Fruit fly (Drosophila melanogaster): ENCODE measurements around the gene CG15209.

The CG15209 gene

DNA sequence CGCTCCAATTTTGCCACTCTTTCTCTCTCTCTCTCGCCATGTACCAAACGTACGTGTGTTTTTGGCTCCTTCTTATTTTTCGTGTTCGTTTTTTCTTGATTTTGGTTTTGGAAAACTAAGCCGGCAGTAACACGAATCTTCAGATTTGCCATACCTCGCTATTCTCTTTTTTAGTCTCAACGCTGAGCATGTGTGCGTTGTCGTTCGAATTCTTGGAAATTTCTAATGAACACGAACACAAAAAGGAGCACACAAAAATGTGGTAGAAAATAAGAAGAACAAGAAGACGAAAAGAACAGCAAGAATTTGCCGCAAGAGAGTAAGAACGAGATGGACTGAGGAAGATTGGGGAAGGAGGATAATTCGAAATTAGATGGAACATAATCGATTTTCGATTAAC lies 33.3 kb upstream of the CG15209 start:
- peak; percentile 54 for TF ChIP-seq psq (GFP tag; optimal IDR thresholded peaks at IDR 0.05)
- TF ChIP-seq Hr83 (GFP tag; optimal IDR thresholded peaks at IDR 0.05; ENCODE audit: poor library complexity, severe bottlenecking), result no peak

DNA sequence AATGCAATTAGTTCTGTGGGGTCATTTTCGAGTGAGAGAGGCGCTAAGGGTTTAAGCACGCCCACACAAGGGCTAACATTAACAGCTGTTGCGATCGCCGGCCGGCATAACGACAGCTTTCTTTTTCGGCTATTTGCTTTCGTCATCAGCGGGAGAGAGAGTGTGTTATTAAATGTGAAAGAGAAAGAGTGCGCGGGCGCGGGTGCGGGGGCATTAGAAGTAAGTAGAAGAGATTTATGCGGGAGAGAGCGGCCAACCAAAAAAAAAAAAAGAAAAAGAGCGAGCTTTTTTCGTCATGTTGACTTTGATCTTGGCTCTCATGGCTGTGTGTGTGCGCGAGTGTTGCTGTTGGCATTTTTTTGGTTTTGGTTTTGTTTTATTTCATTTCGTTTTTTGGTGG lies 27.9 kb upstream of the CG15209 start:
- TF ChIP-seq Dif (GFP tag; optimal IDR thresholded peaks at IDR 0.05; ENCODE audit: partially characterized antibody) (peak; percentile 35), sv (GFP tag; optimal IDR thresholded peaks at IDR 0.05) (no peak), dl (GFP tag; optimal IDR thresholded peaks at IDR 0.05; ENCODE audit: insufficient read depth in 1 of 2, partially characterized antibody in 2 of 2) (peak in 1 of 2 experiments; percentile 2)

DNA sequence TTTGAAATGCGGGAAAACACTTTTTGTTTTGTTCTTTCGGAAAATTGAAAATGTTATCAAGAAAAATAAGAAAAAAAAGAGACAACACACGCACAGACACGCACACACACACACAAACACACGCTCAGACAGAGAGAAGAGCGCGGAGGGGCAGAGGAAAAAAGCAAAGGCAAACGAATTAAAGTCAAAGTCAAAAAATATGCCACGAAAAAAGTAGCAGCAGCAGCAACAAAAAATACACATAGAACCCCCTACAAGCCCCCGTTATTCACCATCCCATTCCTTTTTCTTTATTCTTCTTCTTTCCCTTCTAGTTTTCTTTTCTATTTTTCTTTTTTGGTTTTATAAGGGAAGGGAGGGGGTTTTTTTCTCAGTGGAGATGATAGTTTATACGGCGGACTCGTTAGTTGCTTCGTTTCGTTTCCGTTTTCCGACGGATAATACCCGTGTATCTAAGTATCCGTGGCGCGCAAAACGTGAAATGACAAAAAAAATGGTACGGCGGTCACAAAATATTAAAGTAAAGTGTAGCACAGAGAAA lies 27.1 kb upstream of the CG15209 start:
- TF ChIP-seq Jra (GFP tag; optimal IDR thresholded peaks at IDR 0.05), result no peak
- peak; percentile 3 for TF ChIP-seq Dfd (GFP tag; optimal IDR thresholded peaks at IDR 0.05)

DNA sequence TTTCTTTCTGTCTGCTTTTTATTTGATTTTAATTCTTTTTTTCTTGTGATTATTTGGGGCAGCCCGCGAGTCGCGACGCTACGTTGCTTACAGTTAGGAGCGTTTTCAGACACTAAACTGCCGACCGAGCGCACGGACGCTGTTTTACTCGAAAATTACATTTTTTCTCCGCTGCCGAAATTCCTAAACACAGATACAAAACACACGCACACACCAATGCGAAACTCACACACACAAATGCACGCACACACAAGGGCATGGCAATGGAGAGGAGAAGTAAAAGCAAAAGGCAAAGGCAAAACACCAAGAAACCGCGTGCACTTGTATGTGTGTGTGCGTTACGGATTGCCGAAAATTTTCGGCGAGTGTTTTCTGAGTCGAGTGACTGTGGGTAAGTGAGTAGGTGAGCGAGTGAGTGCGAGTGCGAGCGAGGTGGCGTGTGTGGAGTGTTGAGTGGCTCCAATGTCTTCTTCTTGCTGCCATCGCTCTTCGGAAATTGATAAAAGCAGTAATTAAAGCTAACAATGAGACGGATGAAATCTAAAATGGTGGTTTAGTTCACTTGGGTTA lies 26.4 kb upstream of the CG15209 start:
- TF ChIP-seq ey (GFP tag; optimal IDR thresholded peaks at IDR 0.05) (no peak), brk (GFP tag; optimal IDR thresholded peaks at IDR 0.05) (no peak), CrebA (GFP tag; optimal IDR thresholded peaks at IDR 0.05; ENCODE audit: borderline replicate concordance) (peak; percentile 58), Abd-B (GFP tag; optimal IDR thresholded peaks at IDR 0.05) (peak; percentile 74), Hr78 (GFP tag; optimal IDR thresholded peaks at IDR 0.05) (peak; percentile 85), dl (GFP tag; optimal IDR thresholded peaks at IDR 0.05; ENCODE audit: insufficient read depth in 1 of 2, partially characterized antibody in 2 of 2) (peak; percentile 40 to 44), h (GFP tag; optimal IDR thresholded peaks at IDR 0.05) (no peak), rgr (GFP tag; optimal IDR thresholded peaks at IDR 0.05) (no peak), foxo (GFP tag; optimal IDR thresholded peaks at IDR 0.05) (no peak), Hnf4 (GFP tag; optimal IDR thresholded peaks at IDR 0.05) (peak; percentile 10), OdsH (GFP tag; optimal IDR thresholded peaks at IDR 0.05) (peak; percentile 14), dmrt93B (GFP tag; optimal IDR thresholded peaks at IDR 0.05) (no peak), N (GFP tag; optimal IDR thresholded peaks at IDR 0.05) (peak; percentile 99), lola (GFP tag; optimal IDR thresholded peaks at IDR 0.05) (no peak), Myc (optimal IDR thresholded peaks at IDR 0.05) (no peak), GATAd (GFP tag; optimal IDR thresholded peaks at IDR 0.05) (no peak), Hr83 (GFP tag; optimal IDR thresholded peaks at IDR 0.05; ENCODE audit: poor library complexity, severe bottlenecking) (peak; percentile 13), psq (GFP tag; optimal IDR thresholded peaks at IDR 0.05) (peak; percentile 76), fru (GFP tag; optimal IDR thresholded peaks at IDR 0.05) (peak; percentile 41), Rel (GFP tag; optimal IDR thresholded peaks at IDR 0.05) (peak; percentile 21), Rel (tag; optimal IDR thresholded peaks at IDR 0.05) (peak; percentile 20), pan (optimal IDR thresholded peaks at IDR 0.05) (no peak), Sp1 (GFP tag; optimal IDR thresholded peaks at IDR 0.05) (peak; percentile 19), CG9705 (GFP tag; optimal IDR thresholded peaks at IDR 0.05) (no peak)

DNA sequence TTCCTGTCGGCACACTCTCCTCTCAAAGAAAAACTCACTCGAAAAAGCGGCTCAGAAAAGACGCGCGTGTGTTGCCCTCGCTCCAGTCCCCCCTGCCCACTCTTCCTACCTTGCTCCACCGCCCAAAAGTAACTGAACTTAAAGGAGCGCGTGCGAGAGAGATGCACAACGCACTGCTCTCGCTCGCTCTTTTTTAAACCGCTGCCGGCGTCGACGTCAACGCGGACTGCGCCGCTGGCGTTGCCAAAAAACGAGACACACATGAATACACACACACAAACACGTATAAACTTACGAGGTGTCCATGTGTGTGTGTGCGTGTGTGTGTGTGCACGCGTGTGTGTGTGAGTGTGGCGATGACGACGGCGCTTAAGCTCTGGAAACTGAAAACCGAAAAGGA lies 25.1 kb upstream of the CG15209 start:
- TF ChIP-seq Sp1 (GFP tag; optimal IDR thresholded peaks at IDR 0.05) (no peak), Hr78 (GFP tag; optimal IDR thresholded peaks at IDR 0.05) (no peak), psq (GFP tag; optimal IDR thresholded peaks at IDR 0.05) (peak; percentile 70), N (GFP tag; optimal IDR thresholded peaks at IDR 0.05) (no peak), CG32264 (GFP tag; optimal IDR thresholded peaks at IDR 0.05) (no peak), Rel (GFP tag; optimal IDR thresholded peaks at IDR 0.05) (no peak), Rel (tag; optimal IDR thresholded peaks at IDR 0.05) (no peak), sv (GFP tag; optimal IDR thresholded peaks at IDR 0.05) (no peak), brk (GFP tag; optimal IDR thresholded peaks at IDR 0.05) (no peak), Hr83 (GFP tag; optimal IDR thresholded peaks at IDR 0.05; ENCODE audit: poor library complexity, severe bottlenecking) (no peak), foxo (GFP tag; optimal IDR thresholded peaks at IDR 0.05) (no peak), woc (GFP tag; optimal IDR thresholded peaks at IDR 0.05) (no peak), rgr (GFP tag; optimal IDR thresholded peaks at IDR 0.05) (no peak), Abd-B (GFP tag; optimal IDR thresholded peaks at IDR 0.05) (no peak), fru (GFP tag; optimal IDR thresholded peaks at IDR 0.05) (peak; percentile 89), CrebA (GFP tag; optimal IDR thresholded peaks at IDR 0.05; ENCODE audit: borderline replicate concordance) (peak; percentile 7), Myc (optimal IDR thresholded peaks at IDR 0.05) (no peak), pan (optimal IDR thresholded peaks at IDR 0.05) (no peak), Jra (GFP tag; optimal IDR thresholded peaks at IDR 0.05) (no peak), usp (GFP tag; optimal IDR thresholded peaks at IDR 0.05) (no peak), Dfd (GFP tag; optimal IDR thresholded peaks at IDR 0.05) (no peak), dmrt93B (GFP tag; optimal IDR thresholded peaks at IDR 0.05) (no peak), Dif (GFP tag; optimal IDR thresholded peaks at IDR 0.05; ENCODE audit: partially characterized antibody) (no peak), Mio (GFP tag; optimal IDR thresholded peaks at IDR 0.05) (no peak)

Measured in whole organism, wandering third instar larva.